Worm (Caenorhabditis elegans) whole organism, L1 larva: Measurements from ENCODE around the gene pes-5.

Experiments
- lir-3 ChIP-seq: sonication (generic microtip); optimal IDR thresholded peaks from 2 replicates; lab custom pipeline; 2016; ENCODE audit warnings: mild to moderate bottlenecking, missing genetic modification characterization, moderate library complexity, missing compliant biosample characterization; ENCODE audit not compliant: poor library complexity
- nhr-76 ChIP-seq: sonication (generic microtip); optimal IDR thresholded peaks from 2 replicates; lab custom pipeline; 2017; ENCODE audit warnings: missing biosample characterization, missing genetic modification characterization
- unc-86 ChIP-seq: sonication (generic microtip); optimal IDR thresholded peaks from 2 replicates; lab custom pipeline; 2016; ENCODE audit warnings: missing genetic modification characterization, missing compliant biosample characterization

- TF ChIP-seq lir-3 (no peak), unc-86 (tag; lab: Kevin White, UChicago) (no peak), nhr-76 (tag; lab: Kevin White, UChicago) (no peak)
Observed at ce11 chrII:11868893-11869292, 39.1 kb upstream of the pes-5 start.
